Worm (Caenorhabditis elegans): ENCODE data around the gene pqn-29.

The pqn-29 gene

DNA sequence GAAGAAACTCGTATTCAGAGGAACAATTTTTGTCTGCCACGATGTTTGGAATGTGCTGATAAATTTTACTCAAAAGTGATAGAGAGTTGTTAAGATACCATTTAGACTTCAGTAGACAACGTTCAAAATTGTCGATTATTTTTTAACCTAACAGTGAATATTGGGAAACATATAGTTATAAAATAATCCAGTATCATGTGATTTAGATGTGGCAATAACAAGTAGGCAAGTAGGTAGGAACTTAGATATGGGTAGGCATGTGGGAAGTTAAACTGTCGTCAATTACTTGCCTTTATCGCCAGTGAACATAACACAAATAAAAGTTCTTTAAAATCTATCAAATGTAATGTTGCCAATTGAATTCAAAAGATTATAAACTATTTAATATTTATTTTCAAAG lies 25.3 kb upstream of the pqn-29 start, which contains the start of gene T23F11.11:
Gene T23F11.11 (minus strand): TSS at position 101 of the 400 bp plus-strand sequence.
- TF ChIP-seq nhr-129 (tag; optimal IDR thresholded peaks at IDR 0.05) = no peak
- no peak for TF ChIP-seq egl-27 (tag; optimal IDR thresholded peaks at IDR 0.05)
- no peak for TF ChIP-seq nhr-237 (tag; optimal IDR thresholded peaks at IDR 0.05)
- no peak for TF ChIP-seq fos-1 (tag; optimal IDR thresholded peaks at IDR 0.05)
- no peak for TF ChIP-seq zag-1 (tag; optimal IDR thresholded peaks at IDR 0.05)
- no peak for TF ChIP-seq nhr-12 (tag; optimal IDR thresholded peaks at IDR 0.05)
- no peak for TF ChIP-seq skn-1 (tag; optimal IDR thresholded peaks at IDR 0.05)
- TF ChIP-seq unc-62 (GFP tag; optimal IDR thresholded peaks at IDR 0.05) = no peak
- no peak for TF ChIP-seq sma-9 (GFP tag; optimal IDR thresholded peaks at IDR 0.05)
- TF ChIP-seq sma-9 (tag; optimal IDR thresholded peaks at IDR 0.05) = no peak

ce11 chrIII:4668073-4668472 lies 21.9 kb upstream of the pqn-29 start:
- TF ChIP-seq nhr-12 (tag; optimal IDR thresholded peaks at IDR 0.05) (no peak), gmeb-1 (tag; optimal IDR thresholded peaks at IDR 0.05) (peak; percentile 10), zag-1 (tag; optimal IDR thresholded peaks at IDR 0.05) (no peak), ztf-1 (GFP tag; conservative IDR thresholded peaks at IDR 0.05) (no peak), mdl-1 (tag; optimal IDR thresholded peaks at IDR 0.05) (no peak), nhr-129 (tag; optimal IDR thresholded peaks at IDR 0.05) (peak; percentile 5), snpc-4 (tag; optimal IDR thresholded peaks at IDR 0.05) (no peak), fos-1 (tag; optimal IDR thresholded peaks at IDR 0.05) (peak; percentile 58)

DNA sequence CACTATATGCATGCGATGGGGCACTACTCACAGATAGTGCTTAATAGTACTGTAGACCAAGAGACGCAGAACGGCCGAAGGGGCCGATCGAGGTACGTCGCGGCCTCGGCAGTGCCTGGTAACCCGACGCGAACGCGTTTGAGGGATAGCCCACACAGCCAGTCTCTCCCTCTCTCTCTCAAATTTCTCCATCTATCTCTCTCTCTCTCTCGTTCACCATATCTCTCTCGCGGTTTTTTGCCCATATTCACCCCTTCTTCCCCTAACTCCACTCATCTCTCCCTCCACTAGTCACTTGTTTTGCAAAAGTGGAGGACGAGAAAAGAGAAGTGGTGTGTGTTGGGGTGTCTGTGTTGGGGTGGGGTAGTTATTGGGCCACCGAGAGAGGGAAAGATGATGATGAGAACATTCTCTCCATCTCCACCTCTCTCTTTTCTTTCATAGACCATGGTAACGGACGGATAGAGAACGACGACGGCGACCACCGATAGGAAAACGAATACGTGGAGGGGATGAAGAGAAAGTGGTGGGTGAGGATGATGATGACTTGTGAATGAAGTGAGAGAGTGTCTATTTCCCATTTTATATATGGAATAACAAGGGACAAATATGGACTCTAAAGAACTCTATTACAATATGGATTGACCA lies 20.7 kb upstream of the pqn-29 start:
- TF ChIP-seq peb-1 (tag; optimal IDR thresholded peaks at IDR 0.05) (no peak), ama-1 (optimal IDR thresholded peaks at IDR 0.05) (no peak), lin-39 (tag; optimal IDR thresholded peaks at IDR 0.05) (no peak), nhr-25 (tag; optimal IDR thresholded peaks at IDR 0.05) (peak; percentile 73), aly-2 (tag; optimal IDR thresholded peaks at IDR 0.05) (no peak), nhr-23 (tag; optimal IDR thresholded peaks at IDR 0.05) (no peak), unc-62 (GFP tag; optimal IDR thresholded peaks at IDR 0.05) (no peak), mdl-1 (tag; optimal IDR thresholded peaks at IDR 0.05) (peak; percentile 5 to 15), ceh-16 (tag; optimal IDR thresholded peaks at IDR 0.05) (peak; percentile 2), unc-55 (GFP tag; optimal IDR thresholded peaks at IDR 0.05) (peak; percentile 67), lsy-2 (tag; optimal IDR thresholded peaks at IDR 0.05) (peak in 1 of 2 experiments; percentile 52), skn-1 (tag; optimal IDR thresholded peaks at IDR 0.05) (no peak), dmd-4 (tag; optimal IDR thresholded peaks at IDR 0.05) (no peak), unc-39 (tag; optimal IDR thresholded peaks at IDR 0.05) (no peak), F13H6.1 (tag; optimal IDR thresholded peaks at IDR 0.05) (peak; percentile 65), elt-1 (tag; optimal IDR thresholded peaks at IDR 0.05) (no peak), ztf-4 (tag; optimal IDR thresholded peaks at IDR 0.05) (no peak), nhr-6 (tag; optimal IDR thresholded peaks at IDR 0.05) (peak; percentile 34), fos-1 (tag; optimal IDR thresholded peaks at IDR 0.05) (peak; percentile 7), nhr-77 (tag; optimal IDR thresholded peaks at IDR 0.05) (no peak), mab-5 (tag; optimal IDR thresholded peaks at IDR 0.05) (no peak), zag-1 (tag; optimal IDR thresholded peaks at IDR 0.05) (peak; percentile 46), R02D3.7 (tag; optimal IDR thresholded peaks at IDR 0.05) (no peak), sma-9 (GFP tag; optimal IDR thresholded peaks at IDR 0.05) (peak; percentile 49), sma-9 (tag; optimal IDR thresholded peaks at IDR 0.05) (no peak), ztf-11 (tag; optimal IDR thresholded peaks at IDR 0.05) (no peak), sem-4 (tag; optimal IDR thresholded peaks at IDR 0.05) (no peak), crh-2 (tag; optimal IDR thresholded peaks at IDR 0.05) (peak; percentile 25), elt-3 (tag; optimal IDR thresholded peaks at IDR 0.05) (no peak), nhr-21 (tag; optimal IDR thresholded peaks at IDR 0.05) (peak; percentile 47), egl-27 (tag; optimal IDR thresholded peaks at IDR 0.05) (no peak), nhr-11 (tag; optimal IDR thresholded peaks at IDR 0.05) (no peak), lin-13 (GFP tag; optimal IDR thresholded peaks at IDR 0.05) (peak; percentile 29), sma-3 (GFP tag; optimal IDR thresholded peaks at IDR 0.05) (peak; percentile 52), ztf-1 (GFP tag; conservative IDR thresholded peaks at IDR 0.05) (no peak), C34F6.9 (tag; optimal IDR thresholded peaks at IDR 0.05) (peak; percentile 70), lin-11 (tag; optimal IDR thresholded peaks at IDR 0.05) (no peak), gmeb-1 (tag; optimal IDR thresholded peaks at IDR 0.05) (no peak), nhr-237 (tag; optimal IDR thresholded peaks at IDR 0.05) (no peak), alr-1 (tag; optimal IDR thresholded peaks at IDR 0.05) (no peak), nhr-129 (tag; optimal IDR thresholded peaks at IDR 0.05) (peak; percentile 61), blmp-1 (tag; optimal IDR thresholded peaks at IDR 0.05; ENCODE audit: insufficient read depth) (no peak), nhr-10 (tag; optimal IDR thresholded peaks at IDR 0.05) (no peak), Y55F3AM.14 (GFP tag; optimal IDR thresholded peaks at IDR 0.05) (no peak), mbf-1 (tag; optimal IDR thresholded peaks at IDR 0.05) (no peak)
